Fruit fly (Drosophila melanogaster) whole organism: ENCODE data around the gene CG1983.

ENCODE experiments used
- CG8478 ChIP-seq: fragments of >200 bp; optimal IDR thresholded peaks from 2 replicates; lab custom pipeline; 2018; ENCODE audit warnings: inconsistent platforms
- EcR ChIP-seq, 2 experiments: fragments of >200 bp; optimal IDR thresholded peaks; 2 replicates each; lab custom pipeline; 2017; ENCODE audit warnings: missing biosample characterization in 2 of 2, missing genetic modification characterization in 2 of 2, missing genetic modification reagents in 2 of 2
- psq ChIP-seq: fragments of >200 bp; optimal IDR thresholded peaks from 2 replicates; lab custom pipeline; 2017
- usp ChIP-seq: fragments of >200 bp; optimal IDR thresholded peaks from 2 replicates; lab custom pipeline; 2017; ENCODE audit warnings: missing biosample characterization, missing genetic modification characterization, mixed read lengths

- TF ChIP-seq EcR (GFP tag; optimal IDR thresholded peaks at IDR 0.05; lab: Kevin White, UChicago) = no peak
- TF ChIP-seq usp (GFP tag; lab: Kevin White, UChicago) = no peak
- no peak for TF ChIP-seq psq
- TF ChIP-seq CG8478 (lab: Kevin White, UChicago) = no peak
These were observed 6.4 kb upstream of the CG1983 start for dm6 chr3R:30183872-30184271.
